Worm (Caenorhabditis elegans): Measurements from ENCODE around the gene T28D9.16.

- TF ChIP-seq ets-5 (GFP tag; IDR thresholded peaks at IDR 0.05) (no peak), nhr-28 (tag; optimal IDR thresholded peaks at IDR 0.05) (no peak), pag-3 (tag; optimal IDR thresholded peaks at IDR 0.05; ENCODE audit: borderline replicate concordance, insufficient read depth) (no peak), ztf-11 (tag; optimal IDR thresholded peaks at IDR 0.05) (no peak), C04F5.9 (tag; optimal IDR thresholded peaks at IDR 0.05) (no peak), lin-39 (tag; optimal IDR thresholded peaks at IDR 0.05) (no peak), nhr-237 (tag; optimal IDR thresholded peaks at IDR 0.05) (no peak), snu-23 (GFP tag; optimal IDR thresholded peaks at IDR 0.05) (no peak), fkh-10 (GFP tag; optimal IDR thresholded peaks at IDR 0.05) (no peak), grh-1 (GFP tag; IDR thresholded peaks at IDR 0.05) (no peak), lin-35 (GFP tag; optimal IDR thresholded peaks at IDR 0.05) (no peak)
Measured at ce11 chrII:6501420-6501819, 25.9 kb downstream of the T28D9.16 start, which contains the start of gene R05G9.3.

All from whole organism, L1 larva.